Worm (Caenorhabditis elegans): ENCODE data around the gene pdtf-1.

The pdtf-1 gene

DNA sequence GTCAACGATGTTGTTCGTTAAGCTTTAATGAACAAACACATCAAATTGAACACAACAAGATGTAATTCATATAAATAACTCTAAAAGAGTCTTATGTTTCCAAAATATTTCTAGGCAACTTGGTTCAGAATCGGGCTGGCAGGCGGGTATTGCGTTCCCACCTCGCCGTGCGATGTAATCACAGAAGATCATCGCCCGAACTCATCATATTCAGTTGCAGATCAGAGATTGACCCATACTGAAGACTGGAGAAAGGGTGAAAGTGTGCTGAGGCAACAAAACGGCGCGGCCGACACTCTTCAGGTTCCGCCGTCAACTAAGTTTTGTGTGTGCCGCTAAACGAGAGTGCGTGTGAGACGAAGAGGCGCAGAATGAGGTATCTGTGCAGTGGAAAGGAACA lies 4.3 kb upstream of the pdtf-1 start (continued):
- TF ChIP-seq ets-4 (GFP tag; optimal IDR thresholded peaks at IDR 0.05): peak; percentile 74
- TF ChIP-seq ceh-91 (GFP tag; IDR thresholded peaks at IDR 0.05): peak; percentile 69
- TF ChIP-seq ztf-28 (GFP tag; IDR thresholded peaks at IDR 0.05): peak; percentile 40; the same call in 1 of the 2 replicates
- TF ChIP-seq pbrm-1 (GFP tag; IDR thresholded peaks at IDR 0.05): peak; percentile 99
- TF ChIP-seq F57C9.4 (tag; optimal IDR thresholded peaks at IDR 0.05): no peak
- no peak for TF ChIP-seq sdz-38 (tag; optimal IDR thresholded peaks at IDR 0.05)
- TF ChIP-seq T26A5.8 (tag; optimal IDR thresholded peaks at IDR 0.05): no peak
- no peak for TF ChIP-seq lsy-27 (tag; optimal IDR thresholded peaks at IDR 0.05; ENCODE audit: borderline replicate concordance, insufficient read depth)
- TF ChIP-seq B0336.3 (GFP tag; IDR thresholded peaks at IDR 0.05): peak; percentile 98
- TF ChIP-seq unc-130 (GFP tag; optimal IDR thresholded peaks at IDR 0.05): peak; percentile 74
- peak; percentile 82 for TF ChIP-seq nhr-80 (tag; optimal IDR thresholded peaks at IDR 0.05)
- peak; percentile 26; the same call in 1 of the 2 replicates for TF ChIP-seq egl-44 (GFP tag; IDR thresholded peaks at IDR 0.05)
- TF ChIP-seq ztf-25 (GFP tag; IDR thresholded peaks at IDR 0.05): peak; percentile 60; the same call in 1 of the 2 replicates
- TF ChIP-seq Y53F4B.3 (GFP tag; IDR thresholded peaks at IDR 0.05): peak; percentile 51; the same call in 1 of the 2 replicates
- peak; percentile 83 for TF ChIP-seq tbp1 (GFP tag; optimal IDR thresholded peaks at IDR 0.05)
- peak; percentile 73 for TF ChIP-seq chd-7 (tag; optimal IDR thresholded peaks at IDR 0.05)
- TF ChIP-seq C06A6.2 (GFP tag; conservative IDR thresholded peaks at IDR 0.05): 0 out of 2 replicates have a peak, but pooled peaks have one; percentile 25
- TF ChIP-seq gei-17 (GFP tag; optimal IDR thresholded peaks at IDR 0.05): peak; percentile 58
- TF ChIP-seq nfyb-1 (GFP tag; IDR thresholded peaks at IDR 0.05): peak; percentile 95
- no peak for TF ChIP-seq ztf-6 (GFP tag; IDR thresholded peaks at IDR 0.05)
- TF ChIP-seq D2030.7 (GFP tag; IDR thresholded peaks at IDR 0.05): peak; percentile 98
- peak; percentile 85 for TF ChIP-seq ZK185.1 (tag; optimal IDR thresholded peaks at IDR 0.05; ENCODE audit: poor library complexity, severe bottlenecking)
- peak; percentile 85 for TF ChIP-seq lin-54 (GFP tag; optimal IDR thresholded peaks at IDR 0.05)
- peak; percentile 61 for TF ChIP-seq K11D2.4 (GFP tag; IDR thresholded peaks at IDR 0.05)
- peak; percentile 85 for TF ChIP-seq B0019.2 (GFP tag; conservative IDR thresholded peaks at IDR 0.05)
- TF ChIP-seq attf-3 (GFP tag; conservative IDR thresholded peaks at IDR 0.05): peak; percentile 65
- TF ChIP-seq aptf-3 (GFP tag; IDR thresholded peaks at IDR 0.05): no peak
- TF ChIP-seq ztf-3 (GFP tag; optimal IDR thresholded peaks at IDR 0.05): peak; percentile 38
- peak; percentile 75 for TF ChIP-seq madf-10 (tag; optimal IDR thresholded peaks at IDR 0.05)
- TF ChIP-seq mes-4 (tag; optimal IDR thresholded peaks at IDR 0.05): peak; percentile 83
- TF ChIP-seq hsf-1 (GFP tag; IDR thresholded peaks at IDR 0.05): peak; percentile 87
- TF ChIP-seq efl-1 (GFP tag; optimal IDR thresholded peaks at IDR 0.05): peak; percentile 46

DNA sequence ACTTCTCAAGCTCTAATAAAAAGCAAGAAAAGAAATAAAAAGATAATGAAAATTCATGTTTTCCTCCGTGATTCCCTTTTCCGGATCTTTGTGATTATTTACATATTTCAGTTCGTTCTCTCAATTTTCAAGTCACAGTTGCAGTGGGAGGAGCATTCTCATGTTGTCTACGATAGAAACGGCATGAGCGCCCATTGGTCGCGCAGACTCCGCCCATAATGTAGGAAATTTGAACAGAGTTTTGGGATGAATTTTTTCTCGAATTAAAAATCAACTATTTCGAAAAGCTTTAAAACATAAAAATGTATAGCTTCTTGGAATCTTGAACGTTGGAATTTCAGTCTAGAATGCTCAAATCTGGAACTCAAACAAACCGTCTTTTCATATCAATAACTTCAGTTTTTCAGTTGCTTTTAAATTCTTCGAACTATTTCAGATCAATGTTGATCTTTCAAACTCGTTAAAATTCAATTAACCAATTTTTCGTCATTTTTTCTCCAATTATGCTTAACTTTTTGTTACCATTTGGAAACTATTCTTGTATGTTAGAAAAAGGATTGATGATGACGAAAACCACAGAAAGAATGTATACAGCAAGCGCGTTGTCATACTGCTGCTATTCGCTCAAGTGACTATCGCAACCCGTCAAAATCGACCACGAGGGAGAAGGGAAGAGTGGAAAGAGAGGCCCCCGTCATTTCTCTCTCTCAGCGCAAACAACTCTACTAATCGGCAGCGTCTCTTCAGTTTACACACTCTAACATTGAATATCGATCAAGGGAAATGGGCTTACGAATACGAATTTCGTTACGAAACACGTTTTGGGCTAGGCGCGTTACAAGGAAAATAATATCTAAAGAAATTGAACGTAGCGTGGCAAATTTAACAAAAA lies 1.0 kb upstream of the pdtf-1 start:
- peak; percentile 12 for TF ChIP-seq F22D6.2 (tag; optimal IDR thresholded peaks at IDR 0.05)
- no peak for TF ChIP-seq ceh-91 (GFP tag; IDR thresholded peaks at IDR 0.05)
- peak; percentile 56 for TF ChIP-seq madf-6 (GFP tag; IDR thresholded peaks at IDR 0.05)
- no peak for TF ChIP-seq sea-2 (GFP tag; IDR thresholded peaks at IDR 0.05)
- TF ChIP-seq hlh-26 (GFP tag; conservative IDR thresholded peaks at IDR 0.05): no peak
- no peak for TF ChIP-seq B0261.1 (tag; optimal IDR thresholded peaks at IDR 0.05)
- no peak for TF ChIP-seq Y53F4B.3 (GFP tag; IDR thresholded peaks at IDR 0.05)
- TF ChIP-seq egrh-3 (GFP tag; IDR thresholded peaks at IDR 0.05): no peak
- TF ChIP-seq F49E8.2 (tag; optimal IDR thresholded peaks at IDR 0.05; ENCODE audit: insufficient read depth): no peak
- TF ChIP-seq sdz-38 (tag; optimal IDR thresholded peaks at IDR 0.05): no peak
- TF ChIP-seq tbx-9 (tag; optimal IDR thresholded peaks at IDR 0.05; ENCODE audit: borderline replicate concordance): no peak
- peak; percentile 94 for TF ChIP-seq unc-62 (GFP tag; optimal IDR thresholded peaks at IDR 0.05)
- TF ChIP-seq T07F8.4 (tag; optimal IDR thresholded peaks at IDR 0.05): no peak
- TF ChIP-seq Y79H2A.3 (GFP tag; conservative IDR thresholded peaks at IDR 0.05): no peak
- no peak for TF ChIP-seq pha-4 (tag; optimal IDR thresholded peaks at IDR 0.05)
- TF ChIP-seq zfh-2 (GFP tag; conservative IDR thresholded peaks at IDR 0.05): no peak
- no peak for TF ChIP-seq lsy-27 (tag; optimal IDR thresholded peaks at IDR 0.05; ENCODE audit: borderline replicate concordance, insufficient read depth)
- peak; percentile 44 for TF ChIP-seq ztf-26 (tag; optimal IDR thresholded peaks at IDR 0.05)
- peak; percentile 10; the same call in 1 of the 2 replicates for TF ChIP-seq C06A6.2 (GFP tag; conservative IDR thresholded peaks at IDR 0.05)
- peak; percentile 71 for TF ChIP-seq pbrm-1 (GFP tag; IDR thresholded peaks at IDR 0.05)
- TF ChIP-seq nhr-90 (tag; optimal IDR thresholded peaks at IDR 0.05): peak; percentile 31
- peak; percentile 33 for TF ChIP-seq gei-17 (GFP tag; optimal IDR thresholded peaks at IDR 0.05)

All from whole organism, young adult.